Worm (Caenorhabditis elegans) whole organism, L2 larva: ENCODE results near the gene heri-1.

Source experiments
- R02D3.7 ChIP-seq: fragments of 150-350 bp; optimal IDR thresholded peaks from 2 replicates; lab custom pipeline; 2014; ENCODE audit warnings: missing biosample characterization, missing genetic modification characterization
- ama-1 ChIP-seq: fragments of 150-350 bp; optimal IDR thresholded peaks from 2 replicates; lab custom pipeline; 2018; ENCODE audit warnings: inconsistent platforms
- ceh-82 ChIP-seq: fragments of 150-350 bp; optimal IDR thresholded peaks from 2 replicates; lab custom pipeline; 2014; ENCODE audit warnings: missing biosample characterization, missing genetic modification characterization
- lsy-2 ChIP-seq, 2 experiments: fragments of 150-350 bp in 1 of 2; sonication (generic microtip) in 1 of 2; optimal IDR thresholded peaks; 2 replicates each; lab custom pipeline; 2014 to 2017; ENCODE audit warnings: missing biosample characterization in 2 of 2, missing genetic modification characterization in 2 of 2
- mab-5 ChIP-seq: fragments of 150-350 bp; optimal IDR thresholded peaks from 2 replicates; lab custom pipeline; 2014; ENCODE audit warnings: missing biosample characterization, missing genetic modification characterization
- nhr-12 ChIP-seq: fragments of 150-350 bp; optimal IDR thresholded peaks from 2 replicates; lab custom pipeline; 2014; ENCODE audit warnings: missing biosample characterization, missing genetic modification characterization
- sem-4 ChIP-seq: fragments of 150-350 bp; optimal IDR thresholded peaks from 2 replicates; lab custom pipeline; 2014; ENCODE audit warnings: missing biosample characterization, missing genetic modification reagents, missing genetic modification characterization
- unc-62 ChIP-seq: fragments of 150-350 bp; optimal IDR thresholded peaks from 2 replicates; lab custom pipeline; 2014; ENCODE audit warnings: missing biosample characterization, missing genetic modification reagents, missing genetic modification characterization
- zag-1 ChIP-seq: fragments of 150-350 bp; optimal IDR thresholded peaks from 2 replicates; lab custom pipeline; 2014; ENCODE audit warnings: missing biosample characterization, missing genetic modification characterization

DNA sequence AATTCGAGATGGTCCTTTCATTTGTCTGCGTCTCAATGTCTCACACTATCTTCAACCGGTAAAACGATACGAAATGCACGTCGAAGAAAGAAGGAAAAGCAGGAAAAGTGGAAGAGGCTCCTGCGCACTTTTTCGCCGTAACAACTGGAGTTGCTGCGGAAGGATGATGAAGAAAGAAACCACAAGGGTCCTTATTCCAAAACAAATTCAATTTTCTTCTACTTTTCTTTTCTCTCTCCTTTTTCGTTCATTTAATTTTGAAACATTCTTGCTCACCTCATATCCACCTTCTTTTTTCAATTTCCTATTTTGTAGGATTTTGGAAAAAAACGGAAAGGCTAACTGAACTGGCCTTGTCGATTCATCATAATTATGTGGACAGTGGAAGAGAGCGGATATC lies 7.6 kb upstream of the heri-1 start:
- TF ChIP-seq ama-1 (lab: Kevin White, UChicago) = no peak
- no peak for TF ChIP-seq unc-62 (GFP tag; lab: Kevin White, UChicago)
- no peak for TF ChIP-seq R02D3.7
- TF ChIP-seq mab-5 (tag; lab: Kevin White, UChicago) = no peak
- TF ChIP-seq nhr-12 (tag; lab: Kevin White, UChicago) = no peak
- no peak for TF ChIP-seq zag-1
- TF ChIP-seq ceh-82 = no peak
- TF ChIP-seq lsy-2 (tag; optimal IDR thresholded peaks at IDR 0.05; lab: Kevin White, UChicago) = no peak
- TF ChIP-seq sem-4 (tag; lab: Kevin White, UChicago) = no peak
